Fruit fly (Drosophila melanogaster) whole organism, prepupa: ENCODE data around the gene meep.
A peak's percentile ranks its signal among the peaks of the same experiment; 100 is the strongest.
"Not testable (repeated sequence)": the region's sequence is repeated elsewhere in the genome, so short reads cannot be mapped to it uniquely, and the experiment has no call there.

Experiments used
- CG10631 ChIP-seq: fragments of 200-800 bp; sonication (Bioruptor generic); optimal IDR thresholded peaks from 2 replicates; lab custom pipeline; 2016; ENCODE audit warnings: missing biosample characterization, missing genetic modification characterization
- CG11294 ChIP-seq: fragments of 200-800 bp; sonication (Bioruptor generic); IDR thresholded peaks from 2 replicates; pipeline ENCODE4 v1.3.6; 2022; ENCODE audit warnings: missing biosample characterization, missing genetic modification characterization
- CG11762 ChIP-seq: fragments of 200-800 bp; sonication (Bioruptor generic); optimal IDR thresholded peaks from 3 replicates; lab custom pipeline; 2016; ENCODE audit warnings: missing biosample characterization, missing genetic modification characterization; ENCODE audit not compliant: insufficient read depth
- CG15336 ChIP-seq: fragments of 200-800 bp; sonication (Bioruptor generic); IDR thresholded peaks from 2 replicates; pipeline ENCODE4 v1.3.6; 2022; ENCODE audit warnings: missing biosample characterization, missing genetic modification characterization
- CG1621 ChIP-seq: fragments of 200-800 bp; sonication (Bioruptor generic); optimal IDR thresholded peaks from 3 replicates; lab custom pipeline; 2018; ENCODE audit warnings: missing biosample characterization, mild to moderate bottlenecking, missing genetic modification characterization
- CG16779 ChIP-seq: fragments of 200-800 bp; sonication (Bioruptor generic); optimal IDR thresholded peaks from 3 replicates; lab custom pipeline; 2017; ENCODE audit warnings: missing biosample characterization, mild to moderate bottlenecking, missing genetic modification characterization
- CG3032 ChIP-seq: fragments of 200-800 bp; optimal IDR thresholded peaks from 2 replicates; lab custom pipeline; 2019; ENCODE audit warnings: missing biosample characterization, mild to moderate bottlenecking, missing genetic modification characterization, moderate library complexity
- CG31627 ChIP-seq: fragments of 200-800 bp; sonication (Bioruptor generic); optimal IDR thresholded peaks from 3 replicates; lab custom pipeline; 2016; ENCODE audit warnings: missing biosample characterization, missing genetic modification characterization
- CG34406 ChIP-seq: fragments of 200-800 bp; sonication (Bioruptor generic); optimal IDR thresholded peaks from 3 replicates; lab custom pipeline; 2016; ENCODE audit warnings: missing biosample characterization, missing genetic modification characterization
- CG3919 ChIP-seq: fragments of 200-800 bp; sonication (Bioruptor generic); optimal IDR thresholded peaks from 3 replicates; lab custom pipeline; 2016; ENCODE audit warnings: missing biosample characterization, missing genetic modification characterization
- CG4318 ChIP-seq: fragments of 200-800 bp; sonication (Bioruptor generic); optimal IDR thresholded peaks from 3 replicates; lab custom pipeline; 2017; ENCODE audit warnings: missing biosample characterization, mild to moderate bottlenecking, missing genetic modification characterization
- CG6163 ChIP-seq: fragments of 200-800 bp; sonication (Bioruptor generic); IDR thresholded peaks from 3 replicates; pipeline ENCODE4 v1.3.6; 2022; ENCODE audit warnings: missing biosample characterization, missing genetic modification characterization
- CG6276 ChIP-seq: fragments of 200-800 bp; sonication (Bioruptor generic); optimal IDR thresholded peaks from 2 replicates; lab custom pipeline; 2017; ENCODE audit warnings: missing biosample characterization, mild to moderate bottlenecking, missing genetic modification characterization
- CG6792 ChIP-seq: fragments of 200-800 bp; sonication (Bioruptor generic); optimal IDR thresholded peaks from 3 replicates; lab custom pipeline; 2016; ENCODE audit warnings: missing biosample characterization, missing genetic modification characterization
- CG6808 ChIP-seq: fragments of 200-800 bp; sonication (Bioruptor generic); optimal IDR thresholded peaks from 3 replicates; lab custom pipeline; 2017; ENCODE audit warnings: missing biosample characterization, missing genetic modification characterization, mild to moderate bottlenecking, moderate library complexity, missing genetic modification reagents
- CG7368 ChIP-seq: fragments of 200-800 bp; sonication (Bioruptor generic); optimal IDR thresholded peaks from 3 replicates; lab custom pipeline; 2016; ENCODE audit warnings: missing biosample characterization, missing genetic modification characterization
- CG8119 ChIP-seq: fragments of 200-800 bp; sonication (Bioruptor generic); IDR thresholded peaks from 3 replicates; pipeline ENCODE4 v1.3.6; 2022; ENCODE audit warnings: missing biosample characterization, missing genetic modification characterization
- CG8319 ChIP-seq: fragments of 200-800 bp; sonication (Bioruptor generic); optimal IDR thresholded peaks from 3 replicates; lab custom pipeline; 2016; ENCODE audit warnings: missing biosample characterization, missing genetic modification characterization
- CG8632 ChIP-seq: fragments of 200-800 bp; sonication (Bioruptor generic); optimal IDR thresholded peaks from 3 replicates; lab custom pipeline; 2016; ENCODE audit warnings: missing biosample characterization, missing genetic modification characterization
- CG9139 ChIP-seq: fragments of 200-800 bp; sonication (Bioruptor generic); optimal IDR thresholded peaks from 3 replicates; lab custom pipeline; 2017; ENCODE audit warnings: missing biosample characterization, mild to moderate bottlenecking, missing genetic modification characterization
- Eip75B ChIP-seq: fragments of 200-800 bp; sonication (Bioruptor generic); optimal IDR thresholded peaks from 3 replicates; lab custom pipeline; 2016; ENCODE audit warnings: missing biosample characterization, missing genetic modification characterization
- Eip78C ChIP-seq: fragments of 200-800 bp; sonication (Bioruptor generic); peaks from one replicate; lab custom pipeline; 2016; ENCODE audit warnings: missing biosample characterization, missing genetic modification characterization
- Ets21C ChIP-seq: fragments of 200-800 bp; sonication (Bioruptor generic); optimal IDR thresholded peaks from 3 replicates; lab custom pipeline; 2016; ENCODE audit warnings: missing biosample characterization, missing genetic modification characterization
- Ets96B ChIP-seq: fragments of 200-800 bp; optimal IDR thresholded peaks from 2 replicates; lab custom pipeline; 2019; ENCODE audit warnings: missing biosample characterization, mild to moderate bottlenecking, missing genetic modification characterization, moderate library complexity
- Gug ChIP-seq: fragments of 200-800 bp; sonication (Bioruptor generic); IDR thresholded peaks from 2 replicates; pipeline ENCODE4 v1.3.6; 2022; ENCODE audit warnings: missing biosample characterization, missing genetic modification characterization
- Hr38 ChIP-seq: sonication (Bioruptor generic); optimal IDR thresholded peaks from 2 replicates; lab custom pipeline; 2016; ENCODE audit warnings: missing biosample characterization, missing genetic modification characterization
- Hr39 ChIP-seq: fragments of 200-800 bp; sonication (Bioruptor generic); optimal IDR thresholded peaks from 2 replicates; lab custom pipeline; 2016; ENCODE audit warnings: missing biosample characterization, missing genetic modification characterization
- Hr4 ChIP-seq: fragments of 200-800 bp; sonication (Bioruptor generic); optimal IDR thresholded peaks from 3 replicates; lab custom pipeline; 2016; ENCODE audit warnings: missing biosample characterization, missing genetic modification characterization
- Met ChIP-seq: fragments of 200-800 bp; sonication (Bioruptor generic); optimal IDR thresholded peaks from 3 replicates; lab custom pipeline; 2016; ENCODE audit warnings: missing biosample characterization, missing genetic modification characterization
- Smox ChIP-seq: fragments of 200-800 bp; sonication (Bioruptor generic); optimal IDR thresholded peaks from 3 replicates; lab custom pipeline; 2016; ENCODE audit warnings: missing biosample characterization, missing genetic modification characterization
- Sox102F ChIP-seq: fragments of 200-800 bp; sonication (Bioruptor generic); optimal IDR thresholded peaks from 2 replicates; lab custom pipeline; 2016; ENCODE audit warnings: missing biosample characterization, mild to moderate bottlenecking, missing genetic modification characterization
- cyc ChIP-seq: fragments of 200-800 bp; sonication (Bioruptor generic); optimal IDR thresholded peaks from 3 replicates; lab custom pipeline; 2016; ENCODE audit warnings: missing biosample characterization, missing genetic modification characterization
- dac ChIP-seq: fragments of 200-800 bp; sonication (Bioruptor generic); optimal IDR thresholded peaks from 2 replicates; lab custom pipeline; 2017; ENCODE audit warnings: missing biosample characterization, mild to moderate bottlenecking, missing genetic modification characterization
- esn ChIP-seq: fragments of 200-800 bp; sonication (Bioruptor generic); optimal IDR thresholded peaks from 2 replicates; lab custom pipeline; 2016; ENCODE audit warnings: missing biosample characterization, mild to moderate bottlenecking, missing genetic modification characterization, moderate library complexity
- fd59A ChIP-seq: fragments of 200-800 bp; sonication (Bioruptor generic); optimal IDR thresholded peaks from 2 replicates; lab custom pipeline; 2017; ENCODE audit warnings: missing biosample characterization, mild to moderate bottlenecking, missing genetic modification characterization, missing genetic modification reagents
- fd85E ChIP-seq: fragments of 200-800 bp; sonication (Bioruptor generic); optimal IDR thresholded peaks from 3 replicates; lab custom pipeline; 2016; ENCODE audit warnings: missing biosample characterization, missing genetic modification characterization
- fkh ChIP-seq: fragments of 200-800 bp; sonication (Bioruptor generic); optimal IDR thresholded peaks from 3 replicates; lab custom pipeline; 2017; ENCODE audit warnings: missing biosample characterization, mild to moderate bottlenecking, missing genetic modification characterization, moderate library complexity
- lz ChIP-seq: fragments of 200-800 bp; sonication (Bioruptor generic); optimal IDR thresholded peaks from 3 replicates; lab custom pipeline; 2016; ENCODE audit warnings: missing biosample characterization, missing genetic modification characterization
- net ChIP-seq: fragments of 200-800 bp; sonication (Bioruptor generic); optimal IDR thresholded peaks from 3 replicates; lab custom pipeline; 2016; ENCODE audit warnings: missing biosample characterization, missing genetic modification characterization
- pdm3 ChIP-seq: fragments of 200-800 bp; sonication (Bioruptor generic); optimal IDR thresholded peaks from 3 replicates; lab custom pipeline; 2016; ENCODE audit warnings: missing biosample characterization, missing genetic modification characterization
- salr ChIP-seq, 2 experiments: fragments of 200-800 bp; sonication (Bioruptor generic); optimal IDR thresholded peaks; 3 replicates each; lab custom pipeline; 2016 to 2018; ENCODE audit warnings: missing biosample characterization in 2 of 2, missing genetic modification characterization in 2 of 2, mild to moderate bottlenecking in 1 of 2
- ss ChIP-seq, 2 experiments: fragments of 200-800 bp; sonication (Bioruptor generic); optimal IDR thresholded peaks; 2 replicates in 1 of 2; 3 replicates in 1 of 2; lab custom pipeline; 2017 to 2018; ENCODE audit warnings: mild to moderate bottlenecking in 2 of 2, missing biosample characterization in 2 of 2, missing genetic modification characterization in 2 of 2, moderate library complexity in 1 of 2
- topi ChIP-seq: fragments of 200-800 bp; sonication (Bioruptor generic); optimal IDR thresholded peaks from 3 replicates; lab custom pipeline; 2016; ENCODE audit warnings: missing biosample characterization, missing genetic modification characterization

meep gene

DNA sequence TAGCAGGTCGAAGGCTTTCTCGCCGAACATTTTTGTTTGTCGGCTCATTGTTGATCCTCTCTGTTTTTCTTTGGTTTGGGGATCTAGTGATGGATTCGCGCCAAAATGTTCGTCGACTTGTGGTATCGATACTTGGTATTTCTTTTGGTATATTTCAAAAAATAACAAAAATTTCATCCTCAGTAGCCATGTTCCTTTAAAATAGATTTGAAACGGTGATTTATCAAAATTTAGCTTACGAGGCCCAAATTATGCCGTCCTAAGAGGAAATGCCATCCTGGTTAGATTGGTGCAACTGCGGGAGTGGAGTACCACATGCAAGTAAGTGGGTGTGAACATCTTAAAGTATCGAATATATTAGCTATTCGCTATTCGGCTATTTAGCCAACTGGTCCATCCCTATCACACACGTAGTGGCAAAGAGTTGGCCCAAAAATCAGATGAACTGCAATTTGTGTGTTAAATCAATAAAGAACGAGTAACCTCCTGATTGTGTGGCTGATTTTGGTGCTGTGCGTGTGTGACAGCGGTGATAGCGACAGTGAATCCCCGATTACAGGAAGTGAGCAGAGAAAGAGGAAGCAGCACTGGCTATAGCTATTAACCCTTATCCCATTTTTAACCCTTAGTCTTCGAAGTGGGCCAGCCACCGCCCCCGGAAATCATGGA, 44.9 kb upstream of the meep start, which contains the start of the genes Psf1 and Sac1 (continued):
- TF ChIP-seq CG4318, result no peak
- peak; percentile 32 for TF ChIP-seq lz (GFP tag; lab: Kevin White, UChicago)
- no peak for TF ChIP-seq CG6276 (GFP tag; lab: Kevin White, UChicago)
- TF ChIP-seq Smox (GFP tag; lab: Kevin White, UChicago), result no peak
- no peak for TF ChIP-seq CG6808 (GFP tag; lab: Kevin White, UChicago)
- no peak for TF ChIP-seq Gug (GFP tag; lab: Robert Waterston, UW)
- no peak for TF ChIP-seq salr (GFP tag; optimal IDR thresholded peaks at IDR 0.05; lab: Kevin White, UChicago)
- TF ChIP-seq CG3032, result peak; percentile 58
- no peak for TF ChIP-seq CG8632 (GFP tag; lab: Kevin White, UChicago)
- no peak for TF ChIP-seq Eip75B (GFP tag; lab: Kevin White, UChicago)
- TF ChIP-seq Hr39 (GFP tag; lab: Kevin White, UChicago), result peak; percentile 72
- TF ChIP-seq dac (GFP tag; lab: Kevin White, UChicago), result no peak
- TF ChIP-seq CG6163 (GFP tag; lab: Robert Waterston, UW), result no peak
- TF ChIP-seq CG31627 (GFP tag; lab: Kevin White, UChicago), result peak; percentile 61
- TF ChIP-seq CG8119 (GFP tag; lab: Robert Waterston, UW), result no peak
- TF ChIP-seq fkh (GFP tag; lab: Kevin White, UChicago), result no peak
- no peak for TF ChIP-seq CG16779 (tag; lab: Kevin White, UChicago)
- peak; percentile 40 for TF ChIP-seq CG3919 (GFP tag; lab: Kevin White, UChicago)
- TF ChIP-seq net (GFP tag; lab: Kevin White, UChicago), result no peak
- peak; percentile 27 for TF ChIP-seq topi
- TF ChIP-seq pdm3 (GFP tag; lab: Kevin White, UChicago), result peak; percentile 50
- TF ChIP-seq Ets21C (GFP tag; lab: Kevin White, UChicago), result peak; percentile 48
- no peak for TF ChIP-seq CG6792
- TF ChIP-seq CG10631, result peak; percentile 34
- peak; percentile 7 for TF ChIP-seq CG34406 (GFP tag; lab: Kevin White, UChicago)
- TF ChIP-seq Hr4 (GFP tag; lab: Kevin White, UChicago), result no peak
- no peak for TF ChIP-seq CG11762
- TF ChIP-seq Met (GFP tag; lab: Kevin White, UChicago), result peak; percentile 24
- no peak for TF ChIP-seq CG7368 (GFP tag; lab: Kevin White, UChicago)
- no peak for TF ChIP-seq fd85E (GFP tag; lab: Kevin White, UChicago)
- TF ChIP-seq CG15336 (GFP tag; lab: Robert Waterston, UW), result no peak

DNA sequence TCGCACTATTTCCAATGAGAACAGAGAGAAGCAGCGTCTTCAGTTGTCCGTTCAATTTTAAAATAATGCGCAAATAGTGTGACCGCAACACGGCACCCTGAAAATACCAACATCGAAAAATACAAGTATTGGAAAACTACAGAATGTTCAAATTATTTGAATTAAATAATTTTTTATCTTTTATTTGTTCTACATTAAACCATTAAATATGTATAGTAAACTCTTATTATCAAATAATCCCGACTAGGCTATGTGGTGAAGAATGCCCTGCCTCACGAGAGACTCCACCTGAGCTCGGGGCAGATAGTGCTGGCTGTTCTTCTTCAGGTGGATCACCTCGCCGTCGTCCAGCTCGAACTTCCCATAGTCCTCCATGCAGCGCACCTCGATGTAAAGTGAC, 44.0 kb upstream of the meep start, which contains the start of gene CG32318:
Gene CG32318 (minus strand): TSS at position 101 of the 400 bp plus-strand sequence.
- not testable (repeated sequence) for TF ChIP-seq Eip78C (GFP tag; lab: Kevin White, UChicago); Sox102F (GFP tag; lab: Kevin White, UChicago); CG11294 (GFP tag; lab: Robert Waterston, UW)

DNA sequence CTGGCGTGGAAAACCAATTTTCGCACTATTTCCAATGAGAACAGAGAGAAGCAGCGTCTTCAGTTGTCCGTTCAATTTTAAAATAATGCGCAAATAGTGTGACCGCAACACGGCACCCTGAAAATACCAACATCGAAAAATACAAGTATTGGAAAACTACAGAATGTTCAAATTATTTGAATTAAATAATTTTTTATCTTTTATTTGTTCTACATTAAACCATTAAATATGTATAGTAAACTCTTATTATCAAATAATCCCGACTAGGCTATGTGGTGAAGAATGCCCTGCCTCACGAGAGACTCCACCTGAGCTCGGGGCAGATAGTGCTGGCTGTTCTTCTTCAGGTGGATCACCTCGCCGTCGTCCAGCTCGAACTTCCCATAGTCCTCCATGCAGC, 43.0 kb upstream of the meep start, which contains the start of gene Klp61F:
Gene Klp61F (minus strand): TSS at position 101 of the 400 bp plus-strand sequence.
- not testable (repeated sequence) for TF ChIP-seq CG1621 (tag; lab: Kevin White, UChicago); esn; CG6808 (GFP tag; lab: Kevin White, UChicago)

DNA sequence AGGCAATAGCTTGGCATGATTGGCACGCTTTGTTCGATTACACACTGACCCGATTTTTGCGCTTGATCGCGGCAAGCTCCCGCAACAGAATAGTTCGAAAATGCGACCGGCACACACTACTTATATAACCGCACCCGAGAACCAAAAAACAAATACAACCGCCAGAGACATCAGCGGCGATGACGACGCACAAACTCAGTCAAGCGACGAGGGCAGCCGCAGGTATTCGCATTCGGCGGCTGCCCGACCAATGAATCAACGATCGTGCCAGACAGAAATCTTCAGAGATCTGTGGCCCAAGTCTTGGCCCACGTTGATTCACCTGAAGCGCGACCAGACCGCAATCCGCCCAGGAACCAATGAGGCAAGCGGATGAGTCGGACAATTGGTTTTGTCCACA, 35.4 kb upstream of the meep start, which contains the start of gene CG9192:
Gene CG9192 (minus strand): TSS at position 101 of the 400 bp plus-strand sequence.
- no peak for TF ChIP-seq fd59A (GFP tag; lab: Kevin White, UChicago)
- no peak for TF ChIP-seq CG6276 (GFP tag; lab: Kevin White, UChicago)
- no peak for TF ChIP-seq CG8119 (GFP tag; lab: Robert Waterston, UW)
- TF ChIP-seq CG9139 (GFP tag; lab: Kevin White, UChicago), result no peak
- no peak for TF ChIP-seq CG6163 (GFP tag; lab: Robert Waterston, UW)
- no peak for TF ChIP-seq CG4318
- TF ChIP-seq CG8319 (GFP tag; lab: Kevin White, UChicago), result no peak
- no peak for TF ChIP-seq CG31627 (GFP tag; lab: Kevin White, UChicago)
- no peak for TF ChIP-seq CG6792
- no peak for TF ChIP-seq ss (GFP tag; optimal IDR thresholded peaks at IDR 0.05; lab: Kevin White, UChicago)
- no peak for TF ChIP-seq Sox102F (GFP tag; lab: Kevin White, UChicago)
- TF ChIP-seq Ets96B (tag; lab: Kevin White, UChicago), result no peak
- TF ChIP-seq topi, result no peak
- no peak for TF ChIP-seq Hr38 (GFP tag; lab: Kevin White, UChicago)
- TF ChIP-seq CG3919 (GFP tag; lab: Kevin White, UChicago), result no peak
- no peak for TF ChIP-seq CG7368 (GFP tag; lab: Kevin White, UChicago)
- TF ChIP-seq Eip75B (GFP tag; lab: Kevin White, UChicago), result no peak
- no peak for TF ChIP-seq net (GFP tag; lab: Kevin White, UChicago)
- TF ChIP-seq cyc (GFP tag; lab: Kevin White, UChicago), result no peak
